Fruit fly (Drosophila melanogaster) whole organism, prepupa: ENCODE data around the gene CG14515.

ENCODE experiments used
- Blimp-1 ChIP-seq: fragments of 200-800 bp; sonication (Bioruptor generic); optimal IDR thresholded peaks from 3 replicates; lab custom pipeline; 2017; ENCODE audit warnings: missing biosample characterization, missing genetic modification characterization, mild to moderate bottlenecking, moderate library complexity, missing genetic modification reagents
- Hr38 ChIP-seq: sonication (Bioruptor generic); optimal IDR thresholded peaks from 2 replicates; lab custom pipeline; 2016; ENCODE audit warnings: missing biosample characterization, missing genetic modification characterization
- Hr39 ChIP-seq: fragments of 200-800 bp; sonication (Bioruptor generic); optimal IDR thresholded peaks from 2 replicates; lab custom pipeline; 2016; ENCODE audit warnings: missing biosample characterization, missing genetic modification characterization
- Lpt ChIP-seq: fragments of 200-800 bp; sonication (Bioruptor generic); optimal IDR thresholded peaks from 3 replicates; lab custom pipeline; 2016; ENCODE audit warnings: missing biosample characterization, missing genetic modification characterization

- peak; percentile 44 for TF ChIP-seq Lpt (GFP tag; lab: Kevin White, UChicago)
- TF ChIP-seq Hr39 (GFP tag; lab: Kevin White, UChicago): peak; percentile 82
- peak; percentile 67 for TF ChIP-seq Blimp-1 (GFP tag; lab: Kevin White, UChicago)
- no peak for TF ChIP-seq Hr38 (GFP tag; lab: Kevin White, UChicago)
Measured at dm6 chr3R:29207012-29207656, 9.8 kb downstream of the CG14515 start.
